Fruit fly (Drosophila melanogaster) whole organism, embryonic: ENCODE data around the gene sxe2.

ENCODE experiments used
- Bgb ChIP-seq: fragments of 200-800 bp; sonication (Bioruptor generic); IDR thresholded peaks from 2 replicates; pipeline ENCODE4 v1.3.6; 2022; ENCODE audit warnings: missing biosample characterization, missing genetic modification characterization; ENCODE audit not compliant: partially characterized antibody
- CG14710 ChIP-seq: fragments of 200-800 bp; sonication (Bioruptor generic); optimal IDR thresholded peaks from 3 replicates; lab custom pipeline; 2019; ENCODE audit warnings: missing biosample characterization, mild to moderate bottlenecking, missing genetic modification characterization, moderate library complexity
- CG14860 ChIP-seq: fragments of 200-800 bp; sonication (Bioruptor generic); IDR thresholded peaks from 3 replicates; pipeline ENCODE4 v1.3.6; 2022; ENCODE audit warnings: missing biosample characterization, missing genetic modification characterization; ENCODE audit not compliant: partially characterized antibody
- CG15514 ChIP-seq: fragments of 200-800 bp; sonication (Bioruptor generic); optimal IDR thresholded peaks from 3 replicates; lab custom pipeline; 2017; ENCODE audit warnings: missing biosample characterization, missing genetic modification characterization, mild to moderate bottlenecking, moderate library complexity, missing genetic modification reagents
- CG1603 ChIP-seq: fragments of 200-800 bp; sonication (Bioruptor generic); optimal IDR thresholded peaks from 2 replicates; lab custom pipeline; 2019; ENCODE audit warnings: missing biosample characterization, mild to moderate bottlenecking, missing genetic modification characterization, moderate library complexity
- CG18476 ChIP-seq: fragments of 200-800 bp; sonication (Bioruptor generic); optimal IDR thresholded peaks from 2 replicates; lab custom pipeline; 2016; ENCODE audit warnings: missing biosample characterization, mild to moderate bottlenecking, missing genetic modification characterization
- CG2116 ChIP-seq: fragments of 200-800 bp; sonication (Bioruptor generic); optimal IDR thresholded peaks from 3 replicates; lab custom pipeline; 2018; ENCODE audit warnings: missing biosample characterization, mild to moderate bottlenecking, missing genetic modification characterization
- CG30431 ChIP-seq: fragments of 200-800 bp; sonication (Bioruptor generic); optimal IDR thresholded peaks from 2 replicates; lab custom pipeline; 2017; ENCODE audit warnings: missing biosample characterization, missing genetic modification characterization
- CG33557 ChIP-seq: fragments of 200-800 bp; sonication (Bioruptor generic); optimal IDR thresholded peaks from 2 replicates; lab custom pipeline; 2019; ENCODE audit warnings: missing biosample characterization, mild to moderate bottlenecking, missing genetic modification characterization, moderate library complexity
- CG3847 ChIP-seq: fragments of 200-800 bp; sonication (Bioruptor generic); IDR thresholded peaks from 2 replicates; pipeline ENCODE4 v1.3.6; 2022; ENCODE audit warnings: missing biosample characterization, missing genetic modification characterization
- CG42726 ChIP-seq: fragments of 200-800 bp; sonication (Bioruptor generic); IDR thresholded peaks from 2 replicates; pipeline ENCODE4 v1.3.6; 2022; ENCODE audit warnings: missing biosample characterization, missing genetic modification characterization; ENCODE audit not compliant: partially characterized antibody
- CG4617 ChIP-seq: fragments of 200-800 bp; sonication (Bioruptor generic); optimal IDR thresholded peaks from 3 replicates; lab custom pipeline; 2016; ENCODE audit warnings: missing biosample characterization, missing genetic modification characterization, borderline replicate concordance
- CG6654 ChIP-seq: fragments of 200-800 bp; sonication (Bioruptor generic); optimal IDR thresholded peaks from 2 replicates; lab custom pipeline; 2017; ENCODE audit warnings: missing biosample characterization, mild to moderate bottlenecking, missing genetic modification characterization
- CG6854 ChIP-seq: fragments of 200-800 bp; sonication (Bioruptor generic); optimal IDR thresholded peaks from 3 replicates; lab custom pipeline; 2017; ENCODE audit warnings: missing biosample characterization, mild to moderate bottlenecking, missing genetic modification characterization
- CG7357 ChIP-seq: fragments of 200-800 bp; sonication (Bioruptor generic); IDR thresholded peaks from 3 replicates; pipeline ENCODE4 v1.3.6; 2022; ENCODE audit warnings: missing biosample characterization, missing genetic modification characterization
- CG7786 ChIP-seq: fragments of 200-800 bp; sonication (Bioruptor generic); optimal IDR thresholded peaks from 2 replicates; lab custom pipeline; 2016; ENCODE audit warnings: missing biosample characterization, missing genetic modification characterization
- CG8281 ChIP-seq: fragments of 200-800 bp; sonication (Bioruptor generic); optimal IDR thresholded peaks from 2 replicates; lab custom pipeline; 2018; ENCODE audit warnings: missing biosample characterization, mild to moderate bottlenecking, missing genetic modification characterization, moderate library complexity
- CG8924 ChIP-seq: fragments of 200-800 bp; optimal IDR thresholded peaks from 3 replicates; lab custom pipeline; 2019; ENCODE audit warnings: missing biosample characterization, mild to moderate bottlenecking, missing genetic modification characterization, moderate library complexity
- CHES-1-like ChIP-seq: fragments of 200-800 bp; sonication (Bioruptor generic); optimal IDR thresholded peaks from 2 replicates; lab custom pipeline; 2016; ENCODE audit warnings: missing biosample characterization, missing genetic modification characterization
- Doc2 ChIP-seq: fragments of 200-800 bp; sonication (Bioruptor generic); IDR thresholded peaks from 2 replicates; pipeline ENCODE4 v1.3.6; 2022; ENCODE audit warnings: missing biosample characterization, missing genetic modification characterization
- Dref ChIP-seq: fragments of 200-800 bp; sonication (Bioruptor generic); IDR thresholded peaks from 2 replicates; pipeline ENCODE4 v1.3.6; 2022; ENCODE audit warnings: missing biosample characterization, missing genetic modification characterization
- E2f2 ChIP-seq: fragments of 200-800 bp; sonication (Bioruptor generic); IDR thresholded peaks from 2 replicates; pipeline ENCODE4 v1.3.6; 2022; ENCODE audit warnings: missing biosample characterization, missing genetic modification characterization
- Ets97D ChIP-seq: fragments of 200-800 bp; sonication (Bioruptor generic); optimal IDR thresholded peaks from 3 replicates; lab custom pipeline; 2016; ENCODE audit warnings: missing biosample characterization, missing genetic modification characterization
- HmgZ ChIP-seq: fragments of 200-800 bp; sonication (Bioruptor generic); optimal IDR thresholded peaks from 2 replicates; lab custom pipeline; 2018; ENCODE audit warnings: missing biosample characterization, mild to moderate bottlenecking, missing genetic modification characterization
- Hsf ChIP-seq: fragments of 200-800 bp; sonication (Bioruptor generic); optimal IDR thresholded peaks from 3 replicates; lab custom pipeline; 2016; ENCODE audit warnings: missing biosample characterization, missing genetic modification characterization
- Lpt ChIP-seq: fragments of >200 bp; optimal IDR thresholded peaks from 2 replicates; lab custom pipeline; 2018; ENCODE audit warnings: missing biosample characterization, missing genetic modification characterization
- NC2β ChIP-seq: fragments of 200-800 bp; sonication (Bioruptor generic); optimal IDR thresholded peaks from 2 replicates; lab custom pipeline; 2016; ENCODE audit warnings: missing biosample characterization, missing genetic modification characterization
- Opbp ChIP-seq: fragments of 200-800 bp; sonication (Bioruptor generic); IDR thresholded peaks from 3 replicates; pipeline ENCODE4 v1.3.6; 2022; ENCODE audit warnings: missing biosample characterization, missing genetic modification characterization; ENCODE audit not compliant: partially characterized antibody
- Sry-δ ChIP-seq: fragments of 200-800 bp; sonication (Bioruptor generic); optimal IDR thresholded peaks from 2 replicates; lab custom pipeline; 2016; ENCODE audit warnings: missing biosample characterization, missing genetic modification characterization
- Stat92E ChIP-seq, 3 experiments: fragments of >200 bp in 2 of 3; fragments of 200-800 bp in 1 of 3; sonication (Bioruptor generic) in 1 of 3; optimal IDR thresholded peaks; 2 replicates each; lab custom pipeline; 2017 to 2019; ENCODE audit warnings: missing biosample characterization in 3 of 3, missing genetic modification characterization in 3 of 3, mild to moderate bottlenecking in 1 of 3, moderate library complexity in 1 of 3
- ase ChIP-seq: fragments of 200-800 bp; sonication (Bioruptor generic); IDR thresholded peaks from 3 replicates; pipeline ENCODE4 v1.3.6; 2022; ENCODE audit warnings: missing biosample characterization, missing genetic modification characterization
- cg ChIP-seq: fragments of 200-800 bp; sonication (Bioruptor generic); optimal IDR thresholded peaks from 3 replicates; lab custom pipeline; 2019; ENCODE audit warnings: missing biosample characterization, mild to moderate bottlenecking, missing genetic modification characterization, moderate library complexity
- chinmo ChIP-seq: fragments of 200-800 bp; sonication (Bioruptor generic); IDR thresholded peaks from 4 replicates; pipeline ENCODE4 v1.3.6; 2022; ENCODE audit warnings: missing biosample characterization, missing genetic modification characterization; ENCODE audit not compliant: partially characterized antibody
- en ChIP-seq: fragments of 200-800 bp; sonication (Bioruptor generic); optimal IDR thresholded peaks from 2 replicates; lab custom pipeline; 2016; ENCODE audit warnings: missing biosample characterization, missing genetic modification characterization
- ewg ChIP-seq: fragments of 200-800 bp; sonication (Bioruptor generic); optimal IDR thresholded peaks from 3 replicates; lab custom pipeline; 2017; ENCODE audit warnings: mild to moderate bottlenecking, missing biosample characterization, missing genetic modification reagents, missing genetic modification characterization
- exex ChIP-seq: fragments of 200-800 bp; sonication (Bioruptor generic); optimal IDR thresholded peaks from 4 replicates; lab custom pipeline; 2018; ENCODE audit warnings: missing biosample characterization, mild to moderate bottlenecking, missing genetic modification characterization, moderate library complexity
- gfzf ChIP-seq: fragments of 200-800 bp; sonication (Bioruptor generic); optimal IDR thresholded peaks from 2 replicates; lab custom pipeline; 2016; ENCODE audit warnings: missing biosample characterization, mild to moderate bottlenecking, missing genetic modification characterization, moderate library complexity
- hb ChIP-seq: fragments of 200-800 bp; sonication (Bioruptor generic); IDR thresholded peaks from 3 replicates; pipeline ENCODE4 v1.3.6; 2022; ENCODE audit warnings: missing biosample characterization, missing genetic modification characterization; ENCODE audit not compliant: partially characterized antibody
- hbn ChIP-seq: fragments of 200-800 bp; sonication (Bioruptor generic); IDR thresholded peaks from 2 replicates; pipeline ENCODE4 v1.3.6; 2022; ENCODE audit warnings: missing biosample characterization, missing genetic modification characterization; ENCODE audit not compliant: partially characterized antibody
- hth ChIP-seq: fragments of >200 bp; optimal IDR thresholded peaks from 2 replicates; lab custom pipeline; 2017; ENCODE audit warnings: inconsistent platforms
- knrl ChIP-seq: fragments of 200-800 bp; sonication (Bioruptor generic); IDR thresholded peaks from 3 replicates; pipeline ENCODE4 v1.3.6; 2022; ENCODE audit warnings: missing biosample characterization, missing genetic modification characterization; ENCODE audit not compliant: partially characterized antibody
- nerfin-1 ChIP-seq: fragments of 200-800 bp; sonication (Bioruptor generic); optimal IDR thresholded peaks from 3 replicates; lab custom pipeline; 2019; ENCODE audit warnings: missing biosample characterization, mild to moderate bottlenecking, missing genetic modification characterization, moderate library complexity
- nerfin-2 ChIP-seq: fragments of 200-800 bp; sonication (Bioruptor generic); IDR thresholded peaks from 2 replicates; pipeline ENCODE4 v1.3.6; 2022; ENCODE audit warnings: missing biosample characterization, missing genetic modification characterization; ENCODE audit not compliant: partially characterized antibody
- onecut ChIP-seq: fragments of 200-800 bp; sonication (Bioruptor generic); IDR thresholded peaks from 2 replicates; pipeline ENCODE4 v1.3.6; 2022; ENCODE audit warnings: missing biosample characterization, missing genetic modification characterization
- phol ChIP-seq: fragments of 200-800 bp; sonication (Bioruptor generic); optimal IDR thresholded peaks from 3 replicates; lab custom pipeline; 2018; ENCODE audit warnings: missing biosample characterization, mild to moderate bottlenecking, missing genetic modification characterization, moderate library complexity
- stc ChIP-seq: fragments of 200-800 bp; sonication (Bioruptor generic); IDR thresholded peaks from 2 replicates; pipeline ENCODE4 v1.3.6; 2022; ENCODE audit warnings: missing biosample characterization, missing genetic modification characterization
- trem ChIP-seq: fragments of 200-800 bp; optimal IDR thresholded peaks from 3 replicates; lab custom pipeline; 2019; ENCODE audit warnings: missing biosample characterization, mild to moderate bottlenecking, missing genetic modification characterization, moderate library complexity

The sxe2 gene

dm6 chr3R:16050621-16051328 is 32.9 kb upstream of the sxe2 start, which contains the start of gene msps (continued):
- peak; percentile 64; the same call in 1 of the 2 replicates for TF ChIP-seq CG42726 (GFP tag; lab: Robert Waterston, UW)
- TF ChIP-seq Sry-δ: peak; percentile 50
- TF ChIP-seq CG33557: no peak
- TF ChIP-seq CG15514 (GFP tag; lab: Kevin White, UChicago): peak; percentile 52
- peak; percentile 62 for TF ChIP-seq CG14710 (tag; lab: Kevin White, UChicago)
- TF ChIP-seq HmgZ (tag; lab: Kevin White, UChicago): peak; percentile 64
- TF ChIP-seq nerfin-2 (GFP tag; lab: Robert Waterston, UW): peak; percentile 78
- TF ChIP-seq CG8281 (tag; lab: Kevin White, UChicago): no peak
- peak; percentile 58; the same call in 1 of the 2 replicates for TF ChIP-seq Bgb (GFP tag; lab: Robert Waterston, UW)
- TF ChIP-seq gfzf (GFP tag; lab: Kevin White, UChicago): peak; percentile 95
- peak; percentile 13 for TF ChIP-seq Ets97D
- TF ChIP-seq CG1603 (tag; lab: Kevin White, UChicago): peak; percentile 53
- peak; percentile 39 for TF ChIP-seq trem
- TF ChIP-seq CHES-1-like: peak; percentile 36
- TF ChIP-seq exex (tag; lab: Kevin White, UChicago): no peak
- TF ChIP-seq CG7786: no peak
- peak; percentile 100 for TF ChIP-seq nerfin-1 (tag; lab: Kevin White, UChicago)
- TF ChIP-seq stc: no peak
- TF ChIP-seq CG7357 (GFP tag; lab: Robert Waterston, UW): no peak
- TF ChIP-seq Lpt (GFP tag; lab: Kevin White, UChicago): no peak
- TF ChIP-seq hbn (GFP tag; lab: Robert Waterston, UW): 0 out of 2 replicates have a peak, but pooled peaks have one; percentile 10
- no peak for TF ChIP-seq CG6654
- TF ChIP-seq onecut (GFP tag; lab: Robert Waterston, UW): peak; percentile 90
- TF ChIP-seq ewg (GFP tag; lab: Kevin White, UChicago): peak; percentile 28
- no peak for TF ChIP-seq Hsf (GFP tag; lab: Kevin White, UChicago)
- TF ChIP-seq E2f2 (GFP tag; lab: Robert Waterston, UW): peak; percentile 97
- peak; percentile 32; the same call in 1 of the 2 replicates for TF ChIP-seq CG3847
- peak; percentile 61 for TF ChIP-seq hb (GFP tag; lab: Robert Waterston, UW)
- TF ChIP-seq ase (GFP tag; lab: Robert Waterston, UW): no peak
- peak in 1 of 3 experiments; percentile 1 for TF ChIP-seq Stat92E (GFP tag; optimal IDR thresholded peaks at IDR 0.05; lab: Kevin White, UChicago)
- TF ChIP-seq CG30431 (GFP tag; lab: Kevin White, UChicago): no peak
- peak; percentile 95 for TF ChIP-seq CG4617 (GFP tag; lab: Kevin White, UChicago)
- TF ChIP-seq CG18476 (GFP tag; lab: Kevin White, UChicago): no peak
- TF ChIP-seq NC2β (GFP tag; lab: Kevin White, UChicago): no peak
- no peak for TF ChIP-seq en
- peak; percentile 81 for TF ChIP-seq cg
- no peak for TF ChIP-seq CG6854 (GFP tag; lab: Kevin White, UChicago)
- TF ChIP-seq CG2116 (GFP tag; lab: Kevin White, UChicago): peak; percentile 27
- 0 out of 4 replicates have a peak, but pooled peaks have one; percentile 49 for TF ChIP-seq chinmo
- TF ChIP-seq knrl (GFP tag; lab: Robert Waterston, UW): peak; percentile 45; the same call in 2 of the 3 replicates
- TF ChIP-seq hth (lab: Kevin White, UChicago): no peak
- peak; percentile 74; the same call in 2 of the 3 replicates for TF ChIP-seq Opbp
- peak; percentile 32; the same call in 1 of the 2 replicates for TF ChIP-seq Dref (GFP tag; lab: Robert Waterston, UW)
- TF ChIP-seq CG8924 (tag; lab: Kevin White, UChicago): peak; percentile 19
- TF ChIP-seq Doc2 (GFP tag; lab: Robert Waterston, UW): no peak
- TF ChIP-seq phol (tag; lab: Kevin White, UChicago): peak; percentile 3
- TF ChIP-seq CG14860 (GFP tag; lab: Robert Waterston, UW): peak; percentile 71
